Worm (Caenorhabditis elegans) whole organism, L3 larva: ENCODE results near the gene C35D10.10.

Experiments
- ama-1 ChIP-seq: fragments of 150-350 bp; optimal IDR thresholded peaks from 2 replicates; lab custom pipeline; 2018
- ceh-16 ChIP-seq: sonication (generic microtip); optimal IDR thresholded peaks from 2 replicates; lab custom pipeline; 2017; ENCODE audit warnings: missing biosample characterization, missing genetic modification characterization
- ceh-82 ChIP-seq: fragments of 150-350 bp; optimal IDR thresholded peaks from 2 replicates; lab custom pipeline; 2014; ENCODE audit warnings: missing biosample characterization, missing genetic modification characterization
- elt-2 ChIP-seq: sonication (generic microtip); optimal IDR thresholded peaks from 2 replicates; lab custom pipeline; 2016; ENCODE audit warnings: missing genetic modification reagents, mild to moderate bottlenecking, missing genetic modification characterization, missing compliant biosample characterization
- elt-3 ChIP-seq, 3 experiments: fragments of 150-350 bp in 1 of 3; sonication (generic microtip) in 2 of 3; optimal IDR thresholded peaks; 2 replicates in 2 of 3; 4 replicates in 1 of 3; lab custom pipeline; 2014 to 2017; ENCODE audit warnings: missing biosample characterization in 3 of 3, missing genetic modification characterization in 3 of 3
- hmg-11 ChIP-seq: sonication (generic microtip); optimal IDR thresholded peaks from 2 replicates; lab custom pipeline; 2016; ENCODE audit warnings: missing genetic modification characterization, missing compliant biosample characterization
- nhr-11 ChIP-seq: fragments of 150-350 bp; optimal IDR thresholded peaks from 2 replicates; lab custom pipeline; 2014; ENCODE audit warnings: missing biosample characterization, missing genetic modification characterization
- nhr-12 ChIP-seq: fragments of 150-350 bp; optimal IDR thresholded peaks from 2 replicates; lab custom pipeline; 2014; ENCODE audit warnings: missing biosample characterization, missing genetic modification characterization
- nhr-237 ChIP-seq: fragments of 150-350 bp; optimal IDR thresholded peaks from 2 replicates; lab custom pipeline; 2014; ENCODE audit warnings: missing biosample characterization, missing genetic modification characterization
- pha-4 ChIP-seq: fragments of 150-350 bp; optimal IDR thresholded peaks from 2 replicates; lab custom pipeline; 2014; ENCODE audit warnings: missing biosample characterization, missing genetic modification reagents, missing genetic modification characterization
- unc-39 ChIP-seq: sonication (generic microtip); optimal IDR thresholded peaks from 4 replicates; lab custom pipeline; 2017; ENCODE audit warnings: missing biosample characterization, missing genetic modification characterization
- unc-62 ChIP-seq: fragments of 150-350 bp; sonication (generic microtip); optimal IDR thresholded peaks from 4 replicates; lab custom pipeline; 2014; ENCODE audit warnings: missing biosample characterization, missing genetic modification reagents, missing genetic modification characterization
- zag-1 ChIP-seq: fragments of 150-350 bp; optimal IDR thresholded peaks from 2 replicates; lab custom pipeline; 2014; ENCODE audit warnings: missing biosample characterization, missing genetic modification characterization
- ztf-4 ChIP-seq: fragments of 150-350 bp; optimal IDR thresholded peaks from 2 replicates; lab custom pipeline; 2014; ENCODE audit warnings: missing biosample characterization, missing genetic modification characterization

DNA sequence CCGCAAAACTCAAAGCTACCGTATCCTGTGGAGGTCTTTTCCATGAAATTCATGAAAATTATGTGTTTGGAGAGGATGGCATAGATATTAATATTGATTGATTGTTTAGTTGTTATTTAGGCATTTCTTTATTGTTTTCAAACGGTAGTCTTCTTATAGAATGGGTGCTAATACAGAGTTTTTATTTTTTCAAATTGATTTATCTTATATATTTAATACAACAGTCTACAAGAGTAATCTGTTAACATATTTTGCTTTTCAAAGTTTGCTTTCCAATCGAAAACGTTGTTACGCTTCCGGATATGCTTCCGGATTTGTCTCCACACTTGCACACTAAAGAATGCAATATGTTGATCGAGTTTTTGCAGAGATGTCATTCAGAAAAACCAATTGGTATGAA lies 5.2 kb upstream of the C35D10.10 start, which contains the start of gene C35D10.17:
- no peak for TF ChIP-seq unc-39
- TF ChIP-seq nhr-11 (tag; lab: Kevin White, UChicago): no peak
- no peak for TF ChIP-seq elt-2 (tag; lab: Kevin White, UChicago)
- no peak for TF ChIP-seq ama-1 (lab: Kevin White, UChicago)
- no peak for TF ChIP-seq zag-1 (tag; lab: Kevin White, UChicago)
- no peak for TF ChIP-seq hmg-11 (tag; lab: Kevin White, UChicago)
- no peak for TF ChIP-seq elt-3 (tag; optimal IDR thresholded peaks at IDR 0.05; lab: Kevin White, UChicago)
- no peak for TF ChIP-seq ceh-82 (tag; lab: Kevin White, UChicago)
- TF ChIP-seq unc-62: no peak
- no peak for TF ChIP-seq nhr-237 (tag; lab: Kevin White, UChicago)
- TF ChIP-seq nhr-12: no peak
- TF ChIP-seq pha-4 (tag; lab: Kevin White, UChicago): no peak
- TF ChIP-seq ztf-4 (tag; lab: Kevin White, UChicago): no peak
- TF ChIP-seq ceh-16 (tag; lab: Kevin White, UChicago): no peak
